Worm (Caenorhabditis elegans) whole organism, late embryonic: ENCODE measurements around the gene fbxl-4.

Source experiments
- T23F11.4 ChIP-seq: fragments of 200-800 bp; sonication (Bioruptor generic); optimal IDR thresholded peaks from 2 replicates; lab custom pipeline; 2018; ENCODE audit warnings: mild to moderate bottlenecking, missing genetic modification characterization, missing compliant biosample characterization
- elt-2 ChIP-seq: sonication (generic microtip); optimal IDR thresholded peaks from 2 replicates; lab custom pipeline; 2016; ENCODE audit warnings: missing genetic modification reagents, missing genetic modification characterization, missing compliant biosample characterization
- fkh-10 ChIP-seq: fragments of 150-350 bp; optimal IDR thresholded peaks from 2 replicates; lab custom pipeline; 2014; ENCODE audit warnings: missing biosample characterization, missing genetic modification reagents, missing genetic modification characterization
- hlh-8 ChIP-seq: sonication (generic microtip); optimal IDR thresholded peaks from 2 replicates; lab custom pipeline; 2016; ENCODE audit warnings: missing genotype, missing genetic modification characterization, missing compliant biosample characterization
- pag-3 ChIP-seq: sonication (generic microtip); optimal IDR thresholded peaks from 2 replicates; lab custom pipeline; 2016; ENCODE audit warnings: missing compliant biosample characterization, missing genetic modification characterization, borderline replicate concordance
- pat-9 ChIP-seq: fragments of 200-800 bp; sonication (Bioruptor generic); optimal IDR thresholded peaks from 2 replicates; lab custom pipeline; 2018; ENCODE audit warnings: mild to moderate bottlenecking, missing genetic modification characterization, moderate library complexity, missing compliant biosample characterization
- pha-4 ChIP-seq: fragments of 150-350 bp; optimal IDR thresholded peaks from 2 replicates; lab custom pipeline; 2018; ENCODE audit warnings: missing biosample characterization, missing genetic modification reagents, missing genetic modification characterization
- unc-42 ChIP-seq: sonication (generic microtip); optimal IDR thresholded peaks from 2 replicates; lab custom pipeline; 2016; ENCODE audit warnings: missing genotype, missing genetic modification characterization, missing compliant biosample characterization
- unc-86 ChIP-seq: sonication (generic microtip); optimal IDR thresholded peaks from 2 replicates; lab custom pipeline; 2016; ENCODE audit warnings: missing genetic modification characterization, missing compliant biosample characterization

DNA sequence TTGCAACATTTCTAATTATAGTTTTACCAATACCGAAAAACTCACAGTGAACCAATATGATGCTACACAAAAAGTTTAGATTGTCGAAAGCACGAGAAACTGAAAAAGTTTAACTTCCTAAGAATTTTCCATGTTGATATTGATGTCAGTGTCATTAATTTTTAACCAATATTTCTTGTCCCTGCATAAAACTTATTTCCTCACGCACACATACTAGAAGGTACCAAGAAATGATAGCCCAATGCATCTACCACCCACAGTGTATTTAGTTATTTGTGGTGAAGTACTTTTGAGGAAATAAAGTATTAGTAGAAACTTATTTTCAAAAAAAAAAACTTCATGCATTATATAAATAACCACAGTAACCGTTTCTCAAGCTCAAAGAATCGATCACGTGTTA lies 42.8 kb downstream of the fbxl-4 start, which contains the start of gene aexr-2:
- no peak for TF ChIP-seq pat-9 (tag; lab: Kevin White, UChicago)
- no peak for TF ChIP-seq fkh-10 (GFP tag; lab: Kevin White, UChicago)
- TF ChIP-seq unc-42, result no peak
- no peak for TF ChIP-seq hlh-8 (tag; lab: Kevin White, UChicago)
- TF ChIP-seq T23F11.4, result no peak
- no peak for TF ChIP-seq elt-2
- no peak for TF ChIP-seq unc-86 (tag; lab: Kevin White, UChicago)
- no peak for TF ChIP-seq pha-4 (tag; lab: Kevin White, UChicago)
- TF ChIP-seq pag-3 (tag; lab: Kevin White, UChicago), result no peak
